Worm (Caenorhabditis elegans): ENCODE data around the gene lpr-6.

DNA sequence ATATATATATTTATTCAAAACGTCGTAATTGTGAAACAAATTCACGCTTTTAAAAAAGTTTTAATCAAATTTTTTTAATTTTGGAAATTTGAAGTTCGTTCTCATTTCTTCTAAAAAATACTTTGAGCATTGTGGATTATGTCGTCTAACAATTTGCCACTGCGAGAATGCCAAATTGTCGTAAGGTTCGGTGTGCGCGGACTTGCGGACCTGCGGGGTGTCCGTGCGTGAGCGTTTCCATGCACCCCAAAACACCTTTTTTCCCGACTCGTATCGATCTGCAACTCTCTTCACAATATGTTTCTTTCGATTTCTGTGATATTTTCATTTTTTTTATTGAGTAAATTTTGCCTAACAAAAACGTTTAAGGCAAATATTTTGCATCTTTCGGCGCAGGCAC lies 12.9 kb downstream of the lpr-6 start:
- TF ChIP-seq pha-4 (tag; optimal IDR thresholded peaks at IDR 0.05) (no peak), ceh-31 (tag; optimal IDR thresholded peaks at IDR 0.05) (no peak), C08G9.2 (tag; optimal IDR thresholded peaks at IDR 0.05) (no peak), pha-2 (tag; optimal IDR thresholded peaks at IDR 0.05) (no peak), zip-5 (tag; optimal IDR thresholded peaks at IDR 0.05) (no peak), hlh-8 (tag; optimal IDR thresholded peaks at IDR 0.05) (no peak), hlh-15 (tag; optimal IDR thresholded peaks at IDR 0.05) (no peak), nhr-11 (tag; optimal IDR thresholded peaks at IDR 0.05) (no peak)
